Worm (Caenorhabditis elegans): ENCODE measurements around the gene nhr-105.

Gene nhr-105

ce11 chrIV:7072110-7072509 is 22.2 kb downstream of the nhr-105 start, which contains the start of gene srg-48:
TSS of gene srg-48 (plus strand) at chrIV:7072410.
- no peak for TF ChIP-seq elt-3 (tag; optimal IDR thresholded peaks at IDR 0.05)
- no peak for TF ChIP-seq eor-1 (tag; optimal IDR thresholded peaks at IDR 0.05)
- TF ChIP-seq ceh-9 (tag; optimal IDR thresholded peaks at IDR 0.05) = no peak
- TF ChIP-seq nhr-43 (tag; optimal IDR thresholded peaks at IDR 0.05; ENCODE audit: poor library complexity, severe bottlenecking) = no peak
- no peak for TF ChIP-seq nhr-77 (tag; optimal IDR thresholded peaks at IDR 0.05)
- no peak for TF ChIP-seq jun-1 (tag; optimal IDR thresholded peaks at IDR 0.05)
- no peak for TF ChIP-seq daf-12 (tag; optimal IDR thresholded peaks at IDR 0.05)
- TF ChIP-seq mml-1 (tag; optimal IDR thresholded peaks at IDR 0.05) = no peak
- TF ChIP-seq egl-27 (tag; optimal IDR thresholded peaks at IDR 0.05) = no peak
- TF ChIP-seq nhr-237 (tag; optimal IDR thresholded peaks at IDR 0.05) = no peak
- TF ChIP-seq pqm-1 (tag; optimal IDR thresholded peaks at IDR 0.05) = no peak
- no peak for TF ChIP-seq nhr-25 (tag; optimal IDR thresholded peaks at IDR 0.05)
- no peak for TF ChIP-seq nhr-28 (tag; optimal IDR thresholded peaks at IDR 0.05)

DNA sequence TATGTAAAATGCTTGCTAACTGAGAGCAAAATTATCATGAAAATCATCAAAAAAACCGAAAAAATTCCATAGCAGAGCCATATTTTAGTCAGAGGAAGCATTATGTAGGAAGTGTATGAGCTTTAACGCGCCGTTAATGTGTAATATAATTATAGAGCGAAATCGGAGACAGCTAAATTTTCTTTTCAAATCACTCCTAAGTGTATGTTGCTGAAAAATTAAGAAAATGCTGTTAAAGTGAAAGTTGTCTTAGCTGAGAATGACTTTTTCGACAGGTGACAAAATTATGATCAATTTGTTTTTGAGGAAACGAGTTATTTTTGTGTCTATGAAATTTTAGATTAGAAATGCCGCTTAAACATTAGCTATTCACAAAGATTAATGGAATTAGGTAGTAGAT is 25.1 kb downstream of the nhr-105 start, which contains the start of gene srg-50:
Gene srg-50, minus strand, starts transcription at position 101 of the 400 bp plus-strand sequence.
- TF ChIP-seq nhr-28 (tag; optimal IDR thresholded peaks at IDR 0.05) = no peak
- TF ChIP-seq aly-2 (tag; optimal IDR thresholded peaks at IDR 0.05) = no peak
- TF ChIP-seq ceh-16 (tag; optimal IDR thresholded peaks at IDR 0.05) = no peak
- TF ChIP-seq nhr-77 (tag; optimal IDR thresholded peaks at IDR 0.05) = no peak
- TF ChIP-seq sea-2 (GFP tag; optimal IDR thresholded peaks at IDR 0.05) = no peak
- TF ChIP-seq lin-39 (tag; optimal IDR thresholded peaks at IDR 0.05) = no peak
- no peak for TF ChIP-seq hmg-11 (tag; optimal IDR thresholded peaks at IDR 0.05)
- TF ChIP-seq ztf-4 (tag; optimal IDR thresholded peaks at IDR 0.05) = no peak
- no peak for TF ChIP-seq unc-39 (tag; optimal IDR thresholded peaks at IDR 0.05)
- TF ChIP-seq fos-1 (tag; optimal IDR thresholded peaks at IDR 0.05) = no peak
- no peak for TF ChIP-seq elt-2 (tag; optimal IDR thresholded peaks at IDR 0.05)
- no peak for TF ChIP-seq nfya-1 (tag; optimal IDR thresholded peaks at IDR 0.05; ENCODE audit: insufficient read depth)
- no peak for TF ChIP-seq egl-5 (tag; optimal IDR thresholded peaks at IDR 0.05)
- no peak for TF ChIP-seq ceh-9 (tag; optimal IDR thresholded peaks at IDR 0.05)
- no peak for TF ChIP-seq R02D3.7 (tag; optimal IDR thresholded peaks at IDR 0.05)
- no peak for TF ChIP-seq skn-1 (tag; optimal IDR thresholded peaks at IDR 0.05)
- no peak for TF ChIP-seq nhr-76 (tag; optimal IDR thresholded peaks at IDR 0.05)
- TF ChIP-seq ZK546.5 (tag; optimal IDR thresholded peaks at IDR 0.05) = no peak
- TF ChIP-seq ceh-28 (tag; optimal IDR thresholded peaks at IDR 0.05) = no peak

DNA sequence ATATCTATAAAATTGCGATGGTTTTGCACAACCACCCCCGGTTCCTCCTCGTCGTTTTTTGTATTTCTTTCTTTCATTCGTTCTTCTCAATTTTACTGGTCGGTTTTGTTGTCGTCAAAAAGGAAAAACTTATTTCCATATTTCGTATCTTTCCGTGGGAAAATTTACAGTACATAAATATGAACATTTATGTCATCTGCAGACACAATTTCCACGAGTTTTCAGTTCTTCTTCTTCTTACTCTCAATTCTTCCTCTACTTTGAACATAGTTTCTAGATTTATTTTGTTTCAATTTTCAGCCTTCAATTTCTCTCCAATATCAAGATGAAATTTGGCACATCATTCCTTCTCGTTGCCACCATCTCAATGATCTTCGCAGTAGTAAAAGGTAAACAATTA is 31.3 kb downstream of the nhr-105 start, which contains the start of gene Y43B11AR.1:
Gene Y43B11AR.1, plus strand, starts transcription at position 301 of the 400 bp plus-strand sequence.
- TF ChIP-seq daf-12 (tag; optimal IDR thresholded peaks at IDR 0.05) (no peak), hmg-11 (tag; optimal IDR thresholded peaks at IDR 0.05) (no peak), elt-3 (tag; optimal IDR thresholded peaks at IDR 0.05) (no peak), elt-1 (tag; optimal IDR thresholded peaks at IDR 0.05) (no peak), tbx-2 (tag; optimal IDR thresholded peaks at IDR 0.05) (no peak), egl-27 (tag; optimal IDR thresholded peaks at IDR 0.05) (no peak)

DNA sequence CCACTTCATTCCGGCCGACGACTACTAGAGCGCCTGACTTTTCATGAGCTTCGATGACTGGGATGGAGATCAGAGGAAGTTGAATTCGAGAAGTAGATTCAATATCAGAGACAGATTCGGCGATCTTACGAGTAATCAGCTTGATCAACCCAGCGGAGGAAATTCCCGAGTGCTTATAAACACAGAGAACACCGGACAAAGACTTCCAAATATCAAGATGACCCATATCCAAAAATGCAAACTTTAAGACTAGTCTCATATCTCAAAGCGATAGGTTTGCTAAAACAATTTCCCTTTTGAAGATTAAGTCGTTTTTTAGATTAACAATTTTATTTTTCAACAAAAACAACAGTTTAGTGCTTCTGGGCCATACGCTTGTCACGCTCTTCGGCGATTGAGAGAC is 33.4 kb downstream of the nhr-105 start, which contains the start of gene Y43B11AR.3:
Gene Y43B11AR.3, minus strand, starts transcription at position 335 of the 403 bp plus-strand sequence.
- peak; percentile 19 for TF ChIP-seq nhr-12 (tag; optimal IDR thresholded peaks at IDR 0.05)
- TF ChIP-seq ama-1 (optimal IDR thresholded peaks at IDR 0.05) = peak; percentile 12
- no peak for TF ChIP-seq mml-1 (tag; optimal IDR thresholded peaks at IDR 0.05)
- peak; percentile 25 for TF ChIP-seq elt-2 (tag; optimal IDR thresholded peaks at IDR 0.05)
- no peak for TF ChIP-seq fkh-2 (tag; optimal IDR thresholded peaks at IDR 0.05)
- peak; percentile 10 for TF ChIP-seq nhr-25 (tag; optimal IDR thresholded peaks at IDR 0.05)
- TF ChIP-seq egl-27 (tag; optimal IDR thresholded peaks at IDR 0.05) = no peak

DNA sequence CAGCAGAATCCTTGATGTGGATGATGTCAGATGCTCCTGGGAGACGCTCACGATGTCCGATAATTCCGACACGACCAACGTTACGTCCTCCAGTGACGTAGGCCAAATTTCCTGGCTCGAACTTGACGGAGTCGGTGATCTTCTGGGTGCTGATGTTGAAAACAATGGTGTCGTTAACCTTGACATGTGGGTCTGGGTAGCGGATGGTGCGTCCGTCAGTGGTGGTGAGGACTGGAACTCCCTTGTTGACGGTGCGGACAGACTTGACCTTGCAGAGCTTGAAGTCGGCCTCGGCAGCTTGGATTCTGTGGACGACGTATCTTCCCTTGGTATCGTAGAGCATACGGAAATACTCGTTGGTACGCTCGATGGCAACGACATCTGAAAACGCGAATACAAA is 34.0 kb downstream of the nhr-105 start:
- TF ChIP-seq aly-2 (tag; optimal IDR thresholded peaks at IDR 0.05) = no peak
- TF ChIP-seq unc-62 (GFP tag; optimal IDR thresholded peaks at IDR 0.05) = no peak
- TF ChIP-seq elt-1 (tag; optimal IDR thresholded peaks at IDR 0.05) = no peak
- TF ChIP-seq egl-5 (tag; optimal IDR thresholded peaks at IDR 0.05) = no peak
- TF ChIP-seq snpc-4 (tag; optimal IDR thresholded peaks at IDR 0.05) = no peak
- no peak for TF ChIP-seq sea-2 (GFP tag; optimal IDR thresholded peaks at IDR 0.05)
- TF ChIP-seq ama-1 (optimal IDR thresholded peaks at IDR 0.05) = no peak
- no peak for TF ChIP-seq ZK546.5 (tag; optimal IDR thresholded peaks at IDR 0.05)
- TF ChIP-seq elt-2 (tag; optimal IDR thresholded peaks at IDR 0.05) = no peak
- no peak for TF ChIP-seq fkh-2 (tag; optimal IDR thresholded peaks at IDR 0.05)
- no peak for TF ChIP-seq elt-3 (tag; optimal IDR thresholded peaks at IDR 0.05)
- no peak for TF ChIP-seq nhr-11 (tag; optimal IDR thresholded peaks at IDR 0.05)
- TF ChIP-seq nhr-25 (tag; optimal IDR thresholded peaks at IDR 0.05) = no peak
- no peak for TF ChIP-seq zag-1 (tag; optimal IDR thresholded peaks at IDR 0.05)
